Worm (Caenorhabditis elegans) whole organism, L3 larva: ENCODE measurements around the gene F56C9.10.

Experiments
- ceh-9 ChIP-seq: sonication (generic microtip); optimal IDR thresholded peaks from 2 replicates; lab custom pipeline; 2018; ENCODE audit warnings: missing biosample characterization, missing genetic modification characterization
- fkh-10 ChIP-seq: sonication (generic microtip); optimal IDR thresholded peaks from 2 replicates; lab custom pipeline; 2017; ENCODE audit warnings: missing biosample characterization, missing genetic modification reagents, missing genetic modification characterization
- lin-39 ChIP-seq: fragments of 150-350 bp; optimal IDR thresholded peaks from 2 replicates; lab custom pipeline; 2018; ENCODE audit warnings: missing biosample characterization, missing genetic modification reagents, missing genetic modification characterization
- nhr-28 ChIP-seq: fragments of 150-350 bp; optimal IDR thresholded peaks from 2 replicates; lab custom pipeline; 2014; ENCODE audit warnings: missing biosample characterization, missing genetic modification characterization
- nhr-76 ChIP-seq: fragments of 150-350 bp; sonication (generic microtip); optimal IDR thresholded peaks from 5 replicates; lab custom pipeline; 2014; ENCODE audit warnings: missing biosample characterization, missing genetic modification characterization
- snpc-4 ChIP-seq: fragments of 150-350 bp; optimal IDR thresholded peaks from 2 replicates; lab custom pipeline; 2014; ENCODE audit warnings: missing biosample characterization, missing genetic modification characterization

DNA sequence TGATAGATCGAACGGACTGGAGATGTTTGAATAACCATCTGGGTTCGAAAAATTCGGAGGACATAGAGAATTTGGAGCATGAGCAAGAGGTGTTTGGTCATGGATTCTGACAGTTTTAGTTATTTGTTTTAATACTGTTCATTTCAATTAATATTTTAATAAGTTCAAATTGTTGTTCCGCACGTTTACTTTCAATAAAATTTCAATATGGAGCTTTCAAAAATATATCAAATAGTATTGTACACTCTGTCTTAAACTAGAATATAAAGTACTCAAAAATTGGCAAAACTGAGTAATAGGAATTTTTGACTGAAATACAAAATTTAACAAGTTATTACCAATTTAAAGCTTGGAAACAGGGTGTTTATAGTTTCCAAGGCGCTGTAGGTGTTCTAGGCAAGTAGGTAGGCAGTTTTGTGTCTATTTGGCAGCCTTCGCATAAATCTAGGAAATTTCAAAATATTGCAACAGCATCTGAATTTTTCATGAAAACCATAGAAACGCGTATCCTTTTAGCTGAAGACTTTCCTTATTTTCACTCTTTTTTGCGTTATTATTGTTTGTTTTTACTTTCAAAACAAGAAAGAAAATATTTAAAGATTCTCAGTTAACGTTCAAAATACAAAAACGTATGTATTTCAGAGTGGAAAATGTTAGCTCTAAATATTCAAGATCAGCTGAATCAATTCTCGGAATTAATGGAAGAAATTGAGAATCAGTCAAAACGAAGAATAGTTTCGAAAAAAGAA lies 32.1 kb upstream of the F56C9.10 start, which contains the start of the genes T20B12.5 and T20B12.4:
- TF ChIP-seq lin-39 (tag; lab: Kevin White, UChicago), result no peak
- TF ChIP-seq fkh-10 (GFP tag; lab: Kevin White, UChicago), result no peak
- TF ChIP-seq nhr-76, result no peak
- no peak for TF ChIP-seq snpc-4 (tag; lab: Kevin White, UChicago)
- TF ChIP-seq ceh-9 (tag; lab: Kevin White, UChicago), result no peak
- TF ChIP-seq nhr-28 (tag; lab: Kevin White, UChicago), result no peak
